Worm (Caenorhabditis elegans) whole organism, mixed stage, embryonic: ENCODE data around the gene tnt-3.

Experiments
- bed-3 ChIP-seq: fragments of 200-800 bp; sonication (Bioruptor generic); optimal IDR thresholded peaks from 3 replicates; lab custom pipeline; 2018; ENCODE audit warnings: mild to moderate bottlenecking, missing genetic modification characterization, moderate library complexity, missing compliant biosample characterization
- blmp-1 ChIP-seq: fragments of 150-350 bp; optimal IDR thresholded peaks from 2 replicates; lab custom pipeline; 2014; ENCODE audit warnings: missing biosample characterization, missing genetic modification characterization
- cnd-1 ChIP-seq: fragments of 200-800 bp; sonication (Bioruptor generic); optimal IDR thresholded peaks from 2 replicates; lab custom pipeline; 2018; ENCODE audit warnings: mild to moderate bottlenecking, missing genetic modification characterization, missing compliant biosample characterization
- elt-3 ChIP-seq: fragments of 150-350 bp; optimal IDR thresholded peaks from 2 replicates; lab custom pipeline; 2014; ENCODE audit warnings: missing biosample characterization, missing genetic modification characterization
- ham-2 ChIP-seq: fragments of 200-800 bp; sonication (Bioruptor generic); optimal IDR thresholded peaks from 2 replicates; lab custom pipeline; 2018; ENCODE audit warnings: mild to moderate bottlenecking, missing genetic modification characterization, missing compliant biosample characterization
- nhr-237 ChIP-seq: fragments of 150-350 bp; optimal IDR thresholded peaks from 2 replicates; lab custom pipeline; 2014; ENCODE audit warnings: missing biosample characterization, missing genetic modification characterization
- snpc-4 ChIP-seq: fragments of 150-350 bp; optimal IDR thresholded peaks from 2 replicates; lab custom pipeline; 2014; ENCODE audit warnings: missing biosample characterization, missing genetic modification characterization
- zip-8 ChIP-seq: fragments of 150-350 bp; optimal IDR thresholded peaks from 2 replicates; lab custom pipeline; 2014; ENCODE audit warnings: missing biosample characterization, missing genetic modification characterization
- ztf-11 ChIP-seq: fragments of 150-350 bp; optimal IDR thresholded peaks from 2 replicates; lab custom pipeline; 2014; ENCODE audit warnings: missing biosample characterization, missing genetic modification characterization

ce11 chrX:7958203-7958602 lies 13.3 kb upstream of the tnt-3 start, which contains the start of gene sfxn-2:
- TF ChIP-seq ztf-11 (no peak), ham-2 (GFP tag; lab: Kevin White, UChicago) (no peak), elt-3 (tag; lab: Kevin White, UChicago) (no peak), bed-3 (GFP tag; lab: Kevin White, UChicago) (no peak), snpc-4 (tag; lab: Kevin White, UChicago) (no peak), cnd-1 (no peak), blmp-1 (tag; lab: Kevin White, UChicago) (no peak), zip-8 (tag; lab: Kevin White, UChicago) (no peak), nhr-237 (tag; lab: Kevin White, UChicago) (no peak)
